Worm (Caenorhabditis elegans) whole organism, young adult: ENCODE results near the gene cyp-35C1.

Experiments used
- B0019.2 ChIP-seq: fragments of 200-800 bp; sonication (Bioruptor generic); conservative IDR thresholded peaks from 2 replicates; pipeline ENCODE4 v1.3.6; 2022; ENCODE audit warnings: missing genetic modification reagents, missing genetic modification characterization, missing compliant biosample characterization
- B0336.3 ChIP-seq: fragments of 200-800 bp; sonication (Bioruptor generic); IDR thresholded peaks from 2 replicates; pipeline ENCODE4 v1.3.6; 2022; ENCODE audit warnings: missing genetic modification characterization, missing compliant biosample characterization
- F22D6.2 ChIP-seq: sonication (generic microtip); optimal IDR thresholded peaks from 2 replicates; lab custom pipeline; 2016; ENCODE audit warnings: mild to moderate bottlenecking, missing genetic modification characterization, missing compliant biosample characterization
- F33H1.4 ChIP-seq: fragments of 200-800 bp; sonication (Bioruptor generic); IDR thresholded peaks from 2 replicates; pipeline ENCODE4 v1.3.6; 2022; ENCODE audit warnings: missing genetic modification reagents, missing genetic modification characterization, missing compliant biosample characterization
- F57A8.1 ChIP-seq: fragments of 200-800 bp; sonication (Bioruptor generic); optimal IDR thresholded peaks from 2 replicates; lab custom pipeline; 2018; ENCODE audit warnings: mild to moderate bottlenecking, missing genetic modification characterization, moderate library complexity, missing compliant biosample characterization
- aptf-3 ChIP-seq: fragments of 200-800 bp; sonication (Bioruptor generic); IDR thresholded peaks from 2 replicates; pipeline ENCODE4 v1.3.6; 2022; ENCODE audit warnings: missing genetic modification characterization, missing compliant biosample characterization
- bed-1 ChIP-seq: fragments of 200-800 bp; sonication (Bioruptor generic); IDR thresholded peaks from 2 replicates; pipeline ENCODE4 v1.3.6; 2022; ENCODE audit warnings: missing genetic modification reagents, missing genetic modification characterization, missing compliant biosample characterization
- cebp-2 ChIP-seq: fragments of 200-800 bp; sonication (Bioruptor generic); IDR thresholded peaks from 2 replicates; pipeline ENCODE4 v1.3.6; 2022; ENCODE audit warnings: missing genetic modification characterization, missing compliant biosample characterization
- dpl-1 ChIP-seq: fragments of 150-350 bp; optimal IDR thresholded peaks from 2 replicates; lab custom pipeline; 2014; ENCODE audit warnings: missing biosample characterization, missing genetic modification reagents, missing genetic modification characterization
- egl-18 ChIP-seq: fragments of 200-800 bp; sonication (Bioruptor generic); IDR thresholded peaks from 2 replicates; pipeline ENCODE4 v1.3.6; 2022; ENCODE audit warnings: missing genetic modification reagents, missing genetic modification characterization, missing compliant biosample characterization
- egl-44 ChIP-seq: fragments of 200-800 bp; sonication (Bioruptor generic); IDR thresholded peaks from 2 replicates; pipeline ENCODE4 v1.3.6; 2022; ENCODE audit warnings: missing genetic modification reagents, missing genetic modification characterization, missing compliant biosample characterization
- egrh-3 ChIP-seq: fragments of 200-800 bp; sonication (Bioruptor generic); IDR thresholded peaks from 2 replicates; pipeline ENCODE4 v1.3.6; 2022; ENCODE audit warnings: missing genetic modification reagents, missing genetic modification characterization, missing compliant biosample characterization
- let-526 ChIP-seq: fragments of 200-800 bp; sonication (Bioruptor generic); IDR thresholded peaks from 2 replicates; pipeline ENCODE4 v1.3.6; 2022; ENCODE audit warnings: missing genetic modification reagents, missing genetic modification characterization, missing compliant biosample characterization
- lin-26 ChIP-seq: fragments of 200-800 bp; sonication (Bioruptor generic); IDR thresholded peaks from 2 replicates; pipeline ENCODE4 v1.3.6; 2022; ENCODE audit warnings: missing genetic modification reagents, missing genetic modification characterization, missing compliant biosample characterization
- lsl-1 ChIP-seq: fragments of 200-800 bp; sonication (Bioruptor generic); optimal IDR thresholded peaks from 2 replicates; lab custom pipeline; 2018; ENCODE audit warnings: mild to moderate bottlenecking, missing genetic modification characterization, moderate library complexity, missing compliant biosample characterization
- mxl-1 ChIP-seq: sonication (generic microtip); optimal IDR thresholded peaks from 2 replicates; lab custom pipeline; 2016; ENCODE audit warnings: missing genetic modification characterization, missing compliant biosample characterization
- nfya-1 ChIP-seq: sonication (generic microtip); optimal IDR thresholded peaks from 2 replicates; lab custom pipeline; 2017; ENCODE audit warnings: antibody characterized with exemption, missing compliant biosample characterization, missing genetic modification characterization, borderline replicate concordance; ENCODE audit not compliant: insufficient read depth
- nfya-2 ChIP-seq: fragments of 200-800 bp; sonication (Bioruptor generic); IDR thresholded peaks from 2 replicates; pipeline ENCODE4 v1.3.6; 2022; ENCODE audit warnings: missing genetic modification reagents, missing genetic modification characterization, missing compliant biosample characterization
- nhr-179 ChIP-seq: sonication (generic microtip); optimal IDR thresholded peaks from 2 replicates; lab custom pipeline; 2016; ENCODE audit warnings: mild to moderate bottlenecking, missing genetic modification characterization, missing compliant biosample characterization
- nhr-80 ChIP-seq: sonication (generic microtip); optimal IDR thresholded peaks from 2 replicates; lab custom pipeline; 2016; ENCODE audit warnings: missing genetic modification characterization, missing compliant biosample characterization
- nhr-90 ChIP-seq: sonication (generic microtip); optimal IDR thresholded peaks from 2 replicates; lab custom pipeline; 2016; ENCODE audit warnings: missing genotype, mild to moderate bottlenecking, missing genetic modification characterization, missing compliant biosample characterization
- pbrm-1 ChIP-seq: fragments of 200-800 bp; sonication (Bioruptor generic); IDR thresholded peaks from 2 replicates; pipeline ENCODE4 v1.3.6; 2022; ENCODE audit warnings: missing genetic modification reagents, missing genetic modification characterization, missing compliant biosample characterization
- snpc-1.1 ChIP-seq: sonication (generic microtip); optimal IDR thresholded peaks from 2 replicates; lab custom pipeline; 2017; ENCODE audit warnings: missing genetic modification characterization, mild to moderate bottlenecking, missing compliant biosample characterization, antibody characterized with exemption, moderate library complexity, missing genotype, missing genetic modification reagents; ENCODE audit not compliant: insufficient read depth
- snpc-3.4 ChIP-seq: sonication (generic microtip); optimal IDR thresholded peaks from 2 replicates; lab custom pipeline; 2017; ENCODE audit warnings: missing genetic modification characterization, mild to moderate bottlenecking, missing compliant biosample characterization, antibody characterized with exemption, moderate library complexity, missing genotype, missing genetic modification reagents
- somi-1 ChIP-seq: fragments of 200-800 bp; sonication (Bioruptor generic); optimal IDR thresholded peaks from 2 replicates; lab custom pipeline; 2018; ENCODE audit warnings: mild to moderate bottlenecking, missing genetic modification characterization, missing compliant biosample characterization
- tlf-1 ChIP-seq: fragments of 200-800 bp; sonication (Bioruptor generic); optimal IDR thresholded peaks from 2 replicates; lab custom pipeline; 2018; ENCODE audit warnings: mild to moderate bottlenecking, missing genetic modification characterization, missing compliant biosample characterization
- unc-62 ChIP-seq: fragments of 150-350 bp; optimal IDR thresholded peaks from 2 replicates; lab custom pipeline; 2014; ENCODE audit warnings: missing biosample characterization, missing genetic modification reagents, missing genetic modification characterization
- xnd-1 ChIP-seq: sonication (generic microtip); optimal IDR thresholded peaks from 2 replicates; lab custom pipeline; 2016; ENCODE audit warnings: missing genotype, missing genetic modification reagents, missing genetic modification characterization, missing compliant biosample characterization
- ztf-18 ChIP-seq: sonication (generic microtip); optimal IDR thresholded peaks from 2 replicates; lab custom pipeline; 2016; ENCODE audit warnings: missing genotype, mild to moderate bottlenecking, missing genetic modification characterization, missing compliant biosample characterization
- ztf-22 ChIP-seq: fragments of 200-800 bp; sonication (Bioruptor generic); optimal IDR thresholded peaks from 2 replicates; lab custom pipeline; 2018; ENCODE audit warnings: mild to moderate bottlenecking, missing genetic modification characterization, moderate library complexity, missing compliant biosample characterization
- ztf-3 ChIP-seq: fragments of 200-800 bp; sonication (Bioruptor generic); optimal IDR thresholded peaks from 2 replicates; lab custom pipeline; 2018; ENCODE audit warnings: mild to moderate bottlenecking, missing genetic modification characterization, missing compliant biosample characterization

Gene cyp-35C1

DNA sequence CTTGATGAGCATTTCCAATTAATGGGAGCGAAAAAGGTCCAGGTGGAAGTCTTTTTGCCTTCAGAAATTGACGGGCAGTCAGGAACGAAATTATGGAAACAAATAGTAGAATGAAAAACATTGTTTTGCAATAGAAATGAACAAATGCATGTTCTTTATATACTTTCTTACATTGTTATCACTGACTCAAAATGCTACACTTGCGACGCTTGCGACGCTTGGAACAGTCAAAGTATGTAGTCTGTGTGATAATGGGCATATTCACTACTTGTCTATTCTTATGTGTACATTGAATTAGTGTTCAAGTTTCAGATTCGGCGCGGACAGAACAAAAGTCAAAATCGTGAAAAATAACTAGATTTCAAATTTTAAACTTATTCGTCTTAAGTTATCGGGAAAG lies at the start of gene cyp-35C1:
Gene cyp-35C1, minus strand, starts transcription at position 132 of the 400 bp plus-strand sequence.
- TF ChIP-seq pbrm-1 (GFP tag; lab: Robert Waterston, UW): no peak
- peak; percentile 24 for TF ChIP-seq nhr-80 (tag; lab: Kevin White, UChicago)
- TF ChIP-seq aptf-3 (GFP tag; lab: Robert Waterston, UW): no peak

DNA sequence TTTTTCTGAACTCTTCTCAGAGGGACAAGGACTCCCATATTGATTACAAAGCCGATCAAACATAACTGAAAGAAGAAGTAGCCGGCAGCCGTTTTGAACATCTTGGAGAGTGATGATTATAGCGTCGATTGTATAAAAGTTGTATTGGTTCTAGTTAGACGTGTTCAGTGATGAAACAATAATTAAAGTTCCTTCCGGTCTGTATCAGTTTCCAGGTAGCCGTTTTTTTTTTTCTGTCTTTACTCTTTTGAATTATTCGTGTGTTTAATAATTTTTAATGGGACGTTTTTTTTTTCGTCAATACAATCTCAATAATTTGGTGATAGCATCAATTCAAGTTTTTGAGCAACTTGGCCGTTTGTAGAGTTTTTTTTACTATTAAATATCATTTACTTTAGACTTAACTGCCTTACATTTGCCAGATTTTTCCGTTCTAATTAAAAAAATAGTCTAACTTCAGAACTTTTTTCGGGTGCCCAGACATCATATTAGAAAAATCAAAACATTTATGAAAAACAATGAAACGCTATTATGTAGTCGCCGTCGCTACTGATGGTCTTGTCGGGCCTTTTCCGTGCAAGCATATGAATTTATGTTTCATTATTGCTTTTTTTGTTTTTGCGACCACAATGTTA lies 48.2 kb upstream of the cyp-35C1 start, which contains the start of the genes srx-10 and clec-226:
Gene srx-10, minus strand, starts transcription at position 101 of the 635 bp plus-strand sequence.
Gene clec-226, plus strand, starts transcription at position 585 of the 635 bp plus-strand sequence.
- TF ChIP-seq cebp-2 (GFP tag; lab: Robert Waterston, UW) (no peak), let-526 (GFP tag; lab: Robert Waterston, UW) (no peak), nhr-80 (tag; lab: Kevin White, UChicago) (no peak), nhr-179 (tag; lab: Kevin White, UChicago) (no peak), snpc-3.4 (tag; lab: Kevin White, UChicago) (no peak), aptf-3 (GFP tag; lab: Robert Waterston, UW) (no peak)

DNA sequence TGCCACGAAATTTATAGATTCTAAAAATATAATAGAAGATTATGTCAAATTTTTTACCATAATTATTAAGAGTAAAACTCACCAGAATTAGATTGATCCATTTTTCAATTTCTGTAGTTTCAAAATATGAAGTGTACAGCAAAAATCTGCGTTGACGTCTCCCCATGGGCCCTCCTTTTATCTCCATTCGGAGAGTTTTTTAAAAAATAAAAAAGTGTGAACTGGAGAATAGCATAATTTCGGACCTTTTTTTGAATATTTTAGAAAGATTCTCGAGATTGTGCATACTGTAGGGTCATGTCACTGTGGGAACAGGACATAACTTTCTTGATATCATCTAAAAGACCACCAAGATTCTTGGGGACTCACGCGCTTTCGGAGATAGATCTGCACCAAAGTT lies 43.8 kb upstream of the cyp-35C1 start, which contains the start of gene dpr-1:
Gene dpr-1, minus strand, starts transcription at position 101 of the 400 bp plus-strand sequence.
- TF ChIP-seq ztf-3 (GFP tag; lab: Kevin White, UChicago): no peak

DNA sequence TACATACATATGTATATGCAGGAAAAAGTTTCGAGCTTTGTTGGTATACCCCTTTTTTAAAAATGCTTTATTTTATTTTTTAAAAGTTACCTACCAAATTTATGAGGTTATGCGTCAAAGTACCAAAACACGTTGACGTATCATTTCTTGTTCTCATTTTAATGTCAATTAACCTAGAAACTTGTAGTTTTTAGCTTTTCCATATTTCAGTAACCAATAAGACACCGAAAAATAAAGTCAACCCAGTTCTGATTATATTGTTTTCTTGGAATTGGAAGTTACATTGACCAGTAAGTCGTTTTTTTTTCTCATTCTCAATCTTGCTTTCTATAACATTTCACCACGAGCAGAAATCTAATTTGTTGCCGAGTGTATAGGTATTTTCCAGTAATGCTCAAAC lies 38.6 kb upstream of the cyp-35C1 start, which contains the start of gene srw-145:
Gene srw-145, plus strand, starts transcription at position 301 of the 400 bp plus-strand sequence.
- TF ChIP-seq bed-1 (GFP tag; lab: Robert Waterston, UW): no peak
- no peak for TF ChIP-seq somi-1 (GFP tag; lab: Kevin White, UChicago)
- TF ChIP-seq ztf-22 (GFP tag; lab: Kevin White, UChicago): no peak
- TF ChIP-seq B0336.3 (GFP tag; lab: Robert Waterston, UW): no peak
- no peak for TF ChIP-seq mxl-1 (tag; lab: Kevin White, UChicago)
- TF ChIP-seq ztf-18: no peak
- TF ChIP-seq B0019.2 (GFP tag; lab: Robert Waterston, UW): no peak
- TF ChIP-seq nfya-2: no peak
- TF ChIP-seq egrh-3: no peak
- no peak for TF ChIP-seq snpc-1.1 (tag; lab: Kevin White, UChicago)
- no peak for TF ChIP-seq unc-62 (GFP tag; lab: Kevin White, UChicago)
- TF ChIP-seq F57A8.1 (GFP tag; lab: Kevin White, UChicago): no peak
- no peak for TF ChIP-seq nhr-90 (tag; lab: Kevin White, UChicago)
- TF ChIP-seq tlf-1: no peak

DNA sequence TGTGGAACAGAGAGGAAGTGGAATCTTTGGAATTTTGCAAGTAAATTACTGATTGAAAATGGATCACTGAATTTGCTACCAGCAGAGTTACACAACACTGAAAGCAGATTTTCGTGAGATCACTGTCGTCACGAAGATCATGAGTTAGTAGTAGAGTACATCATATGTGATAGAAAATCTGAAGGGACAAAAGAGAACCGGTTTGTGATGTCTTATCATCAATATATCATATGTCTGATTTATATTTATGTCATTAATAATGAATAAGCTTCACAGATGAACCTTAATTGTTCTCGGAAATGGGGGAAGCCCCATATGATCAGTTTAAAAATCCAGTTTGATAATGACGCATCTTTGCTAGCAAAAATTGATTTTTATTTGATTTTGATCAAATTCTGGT lies 37.8 kb upstream of the cyp-35C1 start:
- no peak for TF ChIP-seq xnd-1 (tag; lab: Kevin White, UChicago)
- TF ChIP-seq nhr-179 (tag; lab: Kevin White, UChicago): no peak
- no peak for TF ChIP-seq F22D6.2
- TF ChIP-seq egl-18: no peak
- no peak for TF ChIP-seq lsl-1 (GFP tag; lab: Kevin White, UChicago)
- no peak for TF ChIP-seq bed-1 (GFP tag; lab: Robert Waterston, UW)
- TF ChIP-seq lin-26 (GFP tag; lab: Robert Waterston, UW): no peak
- TF ChIP-seq F33H1.4 (GFP tag; lab: Robert Waterston, UW): no peak
- no peak for TF ChIP-seq dpl-1

DNA sequence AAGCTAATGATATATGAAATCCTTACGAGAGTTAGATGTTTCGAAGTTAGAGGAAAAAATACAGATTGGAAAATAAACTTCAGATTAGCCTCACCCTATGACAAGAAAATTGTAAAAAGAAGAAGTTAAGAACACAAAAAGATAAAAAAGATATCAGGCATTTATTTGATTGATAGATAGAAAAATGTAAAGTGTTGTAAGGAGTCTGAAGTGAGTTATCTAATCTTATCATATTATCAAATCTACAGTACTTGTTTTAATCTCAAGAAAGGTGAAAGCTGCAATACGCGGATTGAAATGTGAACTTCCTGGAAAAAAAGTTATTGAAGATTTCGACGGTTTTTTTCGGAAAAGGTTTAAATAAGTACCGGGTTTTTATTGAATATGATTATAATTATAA lies 37.1 kb upstream of the cyp-35C1 start:
- no peak for TF ChIP-seq nfya-1 (tag; lab: Kevin White, UChicago)
- no peak for TF ChIP-seq ztf-18
- no peak for TF ChIP-seq egl-44 (GFP tag; lab: Robert Waterston, UW)
- no peak for TF ChIP-seq lin-26 (GFP tag; lab: Robert Waterston, UW)
- TF ChIP-seq, all 124 proteins: peak for 0
